Fruit fly (Drosophila melanogaster) whole organism, embryonic: Measurements from ENCODE around the gene mRpL4.

ENCODE experiments used
- Ada2b ChIP-seq: fragments of 200-800 bp; sonication (Bioruptor generic); IDR thresholded peaks from 2 replicates; pipeline ENCODE4 v1.3.6; 2022; ENCODE audit warnings: missing biosample characterization, missing genetic modification characterization
- Adf1 ChIP-seq: fragments of 200-800 bp; sonication (Bioruptor generic); IDR thresholded peaks from 2 replicates; pipeline ENCODE4 v1.3.6; 2022; ENCODE audit warnings: missing biosample characterization, missing genetic modification characterization
- Antp ChIP-seq: fragments of 200-800 bp; sonication (Bioruptor generic); optimal IDR thresholded peaks from 3 replicates; lab custom pipeline; 2016; ENCODE audit warnings: missing biosample characterization, missing genetic modification characterization
- CG10565 ChIP-seq: fragments of 200-800 bp; sonication (Bioruptor generic); optimal IDR thresholded peaks from 3 replicates; lab custom pipeline; 2016; ENCODE audit warnings: missing biosample characterization, mild to moderate bottlenecking, missing genetic modification characterization
- CG11723 ChIP-seq: fragments of 200-800 bp; sonication (Bioruptor generic); optimal IDR thresholded peaks from 2 replicates; lab custom pipeline; 2017; ENCODE audit warnings: missing biosample characterization, mild to moderate bottlenecking, missing genetic modification characterization
- CG1233 ChIP-seq: fragments of 200-800 bp; sonication (Bioruptor generic); optimal IDR thresholded peaks from 4 replicates; lab custom pipeline; 2018; ENCODE audit warnings: missing biosample characterization, mild to moderate bottlenecking, missing genetic modification characterization
- CG12942 ChIP-seq: fragments of 200-800 bp; sonication (Bioruptor generic); optimal IDR thresholded peaks from 3 replicates; lab custom pipeline; 2016; ENCODE audit warnings: missing biosample characterization, missing genetic modification characterization
- CG14014 ChIP-seq: fragments of 200-800 bp; sonication (Bioruptor generic); IDR thresholded peaks from 2 replicates; pipeline ENCODE4 v1.3.6; 2022; ENCODE audit warnings: missing biosample characterization, missing genetic modification characterization
- CG14710 ChIP-seq: fragments of 200-800 bp; sonication (Bioruptor generic); optimal IDR thresholded peaks from 3 replicates; lab custom pipeline; 2019; ENCODE audit warnings: missing biosample characterization, mild to moderate bottlenecking, missing genetic modification characterization, moderate library complexity
- CG14965 ChIP-seq: fragments of 200-800 bp; sonication (Bioruptor generic); optimal IDR thresholded peaks from 2 replicates; lab custom pipeline; 2016; ENCODE audit warnings: missing biosample characterization, missing genetic modification characterization, borderline replicate concordance
- CG17359 ChIP-seq: fragments of 200-800 bp; sonication (Bioruptor generic); optimal IDR thresholded peaks from 3 replicates; lab custom pipeline; 2018; ENCODE audit warnings: missing biosample characterization, mild to moderate bottlenecking, missing genetic modification characterization, moderate library complexity
- CG18476 ChIP-seq: fragments of 200-800 bp; sonication (Bioruptor generic); optimal IDR thresholded peaks from 2 replicates; lab custom pipeline; 2016; ENCODE audit warnings: missing biosample characterization, mild to moderate bottlenecking, missing genetic modification characterization
- CG2129 ChIP-seq: fragments of 200-800 bp; sonication (Bioruptor generic); IDR thresholded peaks from 2 replicates; pipeline ENCODE4 v1.3.6; 2022; ENCODE audit warnings: missing biosample characterization, missing genetic modification characterization; ENCODE audit not compliant: partially characterized antibody
- CG2712 ChIP-seq: fragments of 200-800 bp; optimal IDR thresholded peaks from 3 replicates; lab custom pipeline; 2019; ENCODE audit warnings: missing biosample characterization, mild to moderate bottlenecking, missing genetic modification characterization, moderate library complexity
- CG32772 ChIP-seq: fragments of 200-800 bp; sonication (Bioruptor generic); IDR thresholded peaks from 2 replicates; pipeline ENCODE4 v1.3.6; 2022; ENCODE audit warnings: missing biosample characterization, missing genetic modification characterization
- CG3407 ChIP-seq: fragments of 200-800 bp; sonication (Bioruptor generic); optimal IDR thresholded peaks from 2 replicates; lab custom pipeline; 2018; ENCODE audit warnings: missing biosample characterization, mild to moderate bottlenecking, missing genetic modification characterization
- CG34422 ChIP-seq: fragments of 200-800 bp; sonication (Bioruptor generic); IDR thresholded peaks from 3 replicates; pipeline ENCODE4 v1.3.6; 2022; ENCODE audit warnings: missing biosample characterization, missing genetic modification characterization
- CG3726 ChIP-seq: fragments of 200-800 bp; sonication (Bioruptor generic); IDR thresholded peaks from 3 replicates; pipeline ENCODE4, ENCODE4 v1.3.6; 2022; ENCODE audit warnings: missing biosample characterization, missing genetic modification characterization
- CG6654 ChIP-seq: fragments of 200-800 bp; sonication (Bioruptor generic); optimal IDR thresholded peaks from 2 replicates; lab custom pipeline; 2017; ENCODE audit warnings: missing biosample characterization, mild to moderate bottlenecking, missing genetic modification characterization
- CG6765 ChIP-seq: fragments of 200-800 bp; sonication (Bioruptor generic); optimal IDR thresholded peaks from 3 replicates; lab custom pipeline; 2017; ENCODE audit warnings: missing biosample characterization, mild to moderate bottlenecking, missing genetic modification characterization
- CG7271 ChIP-seq: fragments of 200-800 bp; sonication (Bioruptor generic); optimal IDR thresholded peaks from 2 replicates; lab custom pipeline; 2018; ENCODE audit warnings: missing biosample characterization, mild to moderate bottlenecking, missing genetic modification characterization, moderate library complexity
- Dbx ChIP-seq: fragments of 200-800 bp; sonication (Bioruptor generic); IDR thresholded peaks from 3 replicates; pipeline ENCODE4 v1.3.6; 2022; ENCODE audit warnings: missing biosample characterization, missing genetic modification characterization
- Dek ChIP-seq: fragments of 200-800 bp; sonication (Bioruptor generic); optimal IDR thresholded peaks from 3 replicates; lab custom pipeline; 2019; ENCODE audit warnings: missing biosample characterization, mild to moderate bottlenecking, missing genetic modification characterization, moderate library complexity
- Drgx ChIP-seq: fragments of 200-800 bp; sonication (Bioruptor generic); IDR thresholded peaks from 2 replicates; pipeline ENCODE4 v1.3.6; 2022; ENCODE audit warnings: missing biosample characterization, missing genetic modification characterization
- E2f1 ChIP-seq: fragments of 200-800 bp; sonication (Bioruptor generic); IDR thresholded peaks from 2 replicates; pipeline ENCODE4 v1.3.6; 2022; ENCODE audit warnings: missing biosample characterization, missing genetic modification characterization
- Gug ChIP-seq: fragments of 200-800 bp; sonication (Bioruptor generic); IDR thresholded peaks from 4 replicates; pipeline ENCODE4 v1.3.6; 2022; ENCODE audit warnings: missing biosample characterization, missing genetic modification characterization
- Meics ChIP-seq: fragments of 200-800 bp; sonication (Bioruptor generic); optimal IDR thresholded peaks from 2 replicates; lab custom pipeline; 2017; ENCODE audit warnings: missing biosample characterization, mild to moderate bottlenecking, missing genetic modification characterization
- Optix ChIP-seq: fragments of 200-800 bp; sonication (Bioruptor generic); IDR thresholded peaks from 3 replicates; pipeline ENCODE4 v1.3.6; 2022; ENCODE audit warnings: missing biosample characterization, missing genetic modification characterization
- Sox102F ChIP-seq: fragments of 200-800 bp; sonication (Bioruptor generic); optimal IDR thresholded peaks from 2 replicates; lab custom pipeline; 2018; ENCODE audit warnings: missing biosample characterization, mild to moderate bottlenecking, missing genetic modification characterization, moderate library complexity
- aop ChIP-seq: fragments of 200-800 bp; sonication (Bioruptor generic); IDR thresholded peaks from 2 replicates; pipeline ENCODE4 v1.3.6; 2022; ENCODE audit warnings: missing biosample characterization, missing genetic modification characterization
- ase ChIP-seq: fragments of 200-800 bp; sonication (Bioruptor generic); IDR thresholded peaks from 3 replicates; pipeline ENCODE4 v1.3.6; 2022; ENCODE audit warnings: missing biosample characterization, missing genetic modification characterization
- ash1 ChIP-seq: fragments of 200-800 bp; sonication (Bioruptor generic); optimal IDR thresholded peaks from 2 replicates; lab custom pipeline; 2018; ENCODE audit warnings: missing biosample characterization, mild to moderate bottlenecking, missing genetic modification characterization
- bowl ChIP-seq: fragments of 200-800 bp; sonication (Bioruptor generic); IDR thresholded peaks from 2 replicates; pipeline ENCODE4 v1.3.6; 2022; ENCODE audit warnings: missing biosample characterization, missing genetic modification characterization
- bsh ChIP-seq, 2 experiments: fragments of 200-800 bp; sonication (Bioruptor generic); optimal IDR thresholded peaks; 2 replicates each; lab custom pipeline; 2017 to 2018; ENCODE audit warnings: mild to moderate bottlenecking in 2 of 2, missing biosample characterization in 2 of 2, missing genetic modification characterization in 2 of 2, moderate library complexity in 1 of 2
- btn ChIP-seq: fragments of 200-800 bp; sonication (Bioruptor generic); optimal IDR thresholded peaks from 2 replicates; lab custom pipeline; 2016; ENCODE audit warnings: missing biosample characterization, missing genetic modification characterization
- cato ChIP-seq: fragments of 200-800 bp; sonication (Bioruptor generic); optimal IDR thresholded peaks from 2 replicates; lab custom pipeline; 2016; ENCODE audit warnings: missing biosample characterization, missing genetic modification characterization, borderline replicate concordance
- eve ChIP-seq, 2 experiments: fragments of >200 bp; optimal IDR thresholded peaks; 2 replicates each; lab custom pipeline; 2017; ENCODE audit warnings: missing biosample characterization in 2 of 2, missing genetic modification characterization in 2 of 2
- nau ChIP-seq: fragments of 200-800 bp; sonication (Bioruptor generic); optimal IDR thresholded peaks from 3 replicates; lab custom pipeline; 2017; ENCODE audit warnings: missing biosample characterization, mild to moderate bottlenecking, missing genetic modification characterization, missing genetic modification reagents
- nerfin-2 ChIP-seq: fragments of 200-800 bp; sonication (Bioruptor generic); IDR thresholded peaks from 2 replicates; pipeline ENCODE4 v1.3.6; 2022; ENCODE audit warnings: missing biosample characterization, missing genetic modification characterization; ENCODE audit not compliant: partially characterized antibody
- peb ChIP-seq: fragments of 200-800 bp; sonication (Bioruptor generic); IDR thresholded peaks from 2 replicates; pipeline ENCODE4 v1.3.6; 2022; ENCODE audit warnings: missing biosample characterization, missing genetic modification characterization
- prd ChIP-seq, 3 experiments: fragments of >200 bp in 2 of 3; fragments of 200-800 bp in 1 of 3; sonication (Bioruptor generic) in 1 of 3; optimal IDR thresholded peaks in 2 of 3; IDR thresholded peaks in 1 of 3; 2 replicates in 2 of 3; 3 replicates in 1 of 3; pipeline versions ENCODE4 v1.3.6 to Lab custom; 2017 to 2022; ENCODE audit warnings: missing biosample characterization in 1 of 3, missing genetic modification characterization in 1 of 3
- pzg ChIP-seq: fragments of 200-800 bp; sonication (Bioruptor generic); optimal IDR thresholded peaks from 3 replicates; lab custom pipeline; 2018; ENCODE audit warnings: missing biosample characterization, mild to moderate bottlenecking, missing genetic modification characterization, moderate library complexity
- sima ChIP-seq: fragments of 200-800 bp; sonication (Bioruptor generic); optimal IDR thresholded peaks from 2 replicates; lab custom pipeline; 2016; ENCODE audit warnings: missing biosample characterization, missing genetic modification characterization
- stc ChIP-seq: fragments of 200-800 bp; sonication (Bioruptor generic); IDR thresholded peaks from 2 replicates; pipeline ENCODE4 v1.3.6; 2022; ENCODE audit warnings: missing biosample characterization, missing genetic modification characterization
- tin ChIP-seq: fragments of 200-800 bp; sonication (Bioruptor generic); optimal IDR thresholded peaks from 3 replicates; lab custom pipeline; 2016; ENCODE audit warnings: missing biosample characterization, missing genetic modification characterization
- tna ChIP-seq: fragments of 200-800 bp; sonication (Bioruptor generic); IDR thresholded peaks from 2 replicates; pipeline ENCODE4 v1.3.6; 2022; ENCODE audit warnings: missing biosample characterization, missing genetic modification characterization; ENCODE audit not compliant: partially characterized antibody
- trh ChIP-seq: fragments of 200-800 bp; sonication (Bioruptor generic); optimal IDR thresholded peaks from 2 replicates; lab custom pipeline; 2016; ENCODE audit warnings: missing biosample characterization, missing genetic modification characterization
- tup ChIP-seq: fragments of 200-800 bp; sonication (Bioruptor generic); optimal IDR thresholded peaks from 2 replicates; lab custom pipeline; 2016; ENCODE audit warnings: missing biosample characterization, mild to moderate bottlenecking, missing genetic modification characterization, moderate library complexity
- tx ChIP-seq: fragments of 200-800 bp; sonication (Bioruptor generic); optimal IDR thresholded peaks from 2 replicates; lab custom pipeline; 2016; ENCODE audit warnings: missing biosample characterization, missing genetic modification characterization

The mRpL4 gene

dm6 chr2L:16350160-16350633, 21.3 kb upstream of the mRpL4 start (continued):
- TF ChIP-seq CG32772 (GFP tag; lab: Robert Waterston, UW) (peak; percentile 68), Drgx (GFP tag; lab: Robert Waterston, UW) (peak; percentile 67; the same call in 1 of the 2 replicates), CG2712 (tag; lab: Kevin White, UChicago) (peak; percentile 68), Ada2b (GFP tag; lab: Robert Waterston, UW) (peak; percentile 75), tx (GFP tag; lab: Kevin White, UChicago) (peak; percentile 57), CG7271 (tag; lab: Kevin White, UChicago) (no peak), CG18476 (no peak), sima (GFP tag; lab: Kevin White, UChicago) (no peak), CG6765 (GFP tag; lab: Kevin White, UChicago) (peak; percentile 3), tin (peak; percentile 53), Dek (peak; percentile 63), Sox102F (GFP tag; lab: Kevin White, UChicago) (peak; percentile 76), nerfin-2 (GFP tag; lab: Robert Waterston, UW) (0 out of 2 replicates have a peak, but pooled peaks have one; percentile 21), cato (GFP tag; lab: Kevin White, UChicago) (peak; percentile 66), Gug (GFP tag; lab: Robert Waterston, UW) (peak; percentile 78; the same call in 2 of the 4 replicates), btn (GFP tag; lab: Kevin White, UChicago) (no peak), Adf1 (GFP tag; lab: Robert Waterston, UW) (peak; percentile 35; the same call in 1 of the 2 replicates), peb (GFP tag; lab: Robert Waterston, UW) (peak; percentile 58), CG3726 (GFP tag; lab: Robert Waterston, UW) (peak; percentile 65; the same call in 2 of the 3 replicates), bsh (GFP tag; optimal IDR thresholded peaks at IDR 0.05; lab: Kevin White, UChicago) (peak in 1 of 2 experiments; percentile 21), CG10565 (GFP tag; lab: Kevin White, UChicago) (no peak), E2f1 (GFP tag; lab: Robert Waterston, UW) (peak; percentile 70), CG6654 (GFP tag; lab: Kevin White, UChicago) (peak; percentile 15), CG14014 (GFP tag; lab: Robert Waterston, UW) (peak; percentile 84), tup (no peak), prd (optimal IDR thresholded peaks at IDR 0.05; lab: Kevin White, UChicago) (no peak), prd (GFP tag; IDR thresholded peaks at IDR 0.05; lab: Robert Waterston, UW) (peak; percentile 81), Optix (GFP tag; lab: Robert Waterston, UW) (peak; percentile 74), Dbx (GFP tag; lab: Robert Waterston, UW) (peak; percentile 84; the same call in 2 of the 3 replicates), CG12942 (GFP tag; lab: Kevin White, UChicago) (peak; percentile 65), aop (GFP tag; lab: Robert Waterston, UW) (no peak), Antp (GFP tag; lab: Kevin White, UChicago) (peak; percentile 74), ase (GFP tag; lab: Robert Waterston, UW) (peak; percentile 75; the same call in 2 of the 3 replicates), eve (GFP tag; optimal IDR thresholded peaks at IDR 0.05; lab: Kevin White, UChicago) (no peak), CG14965 (GFP tag; lab: Kevin White, UChicago) (peak; percentile 95), nau (GFP tag; lab: Kevin White, UChicago) (no peak), stc (GFP tag; lab: Robert Waterston, UW) (peak; percentile 45; the same call in 1 of the 2 replicates), CG11723 (peak; percentile 49), CG1233 (GFP tag; lab: Kevin White, UChicago) (peak; percentile 21), CG34422 (peak; percentile 82), tna (no peak), CG17359 (tag; lab: Kevin White, UChicago) (peak; percentile 58), trh (GFP tag; lab: Kevin White, UChicago) (peak; percentile 66), ash1 (GFP tag; lab: Kevin White, UChicago) (no peak), bowl (GFP tag; lab: Robert Waterston, UW) (peak; percentile 60; the same call in 1 of the 2 replicates), CG14710 (tag; lab: Kevin White, UChicago) (peak; percentile 62), pzg (GFP tag; lab: Kevin White, UChicago) (peak; percentile 66), CG3407 (GFP tag; lab: Kevin White, UChicago) (peak; percentile 12), CG2129 (GFP tag; lab: Robert Waterston, UW) (no peak), Meics (GFP tag; lab: Kevin White, UChicago) (peak; percentile 79)
